Worm (Caenorhabditis elegans): Measurements from ENCODE around the gene srw-107.

DNA sequence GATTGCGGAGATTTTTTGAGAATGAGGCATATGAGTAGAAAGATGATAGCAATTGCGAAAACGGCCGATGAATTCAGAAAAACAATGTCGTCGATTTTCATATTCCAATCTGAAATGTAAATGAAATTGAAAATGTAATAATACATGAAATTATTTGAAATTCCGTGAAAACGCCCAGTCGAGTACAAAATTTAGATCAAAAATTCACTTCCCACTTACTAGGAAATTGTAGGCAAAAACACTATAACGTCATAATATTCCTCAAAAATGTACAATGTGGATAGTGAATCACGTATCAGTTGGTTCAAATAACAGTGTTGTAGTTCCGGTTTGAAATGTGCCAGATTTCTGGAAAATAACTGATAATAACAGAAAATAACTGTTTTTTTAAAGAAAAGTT is 20.2 kb downstream of the srw-107 start, which contains the start of gene str-256:
- TF ChIP-seq tbx-11 (GFP tag; IDR thresholded peaks at IDR 0.05) (no peak), ama-1 (optimal IDR thresholded peaks at IDR 0.05) (no peak), hnd-1 (tag; optimal IDR thresholded peaks at IDR 0.05) (no peak), hmg-4 (GFP tag; optimal IDR thresholded peaks at IDR 0.05) (no peak), ets-7 (tag; optimal IDR thresholded peaks at IDR 0.05) (no peak), ceh-36 (tag; optimal IDR thresholded peaks at IDR 0.05) (no peak), flt-1 (GFP tag; IDR thresholded peaks at IDR 0.05) (no peak), tra-4 (tag; optimal IDR thresholded peaks at IDR 0.05) (no peak)

All from whole organism, early embryonic.